Worm (Caenorhabditis elegans): ENCODE measurements around the gene srh-95.

The srh-95 gene

ce11 chrV:16229439-16229838 lies 17.2 kb upstream of the srh-95 start:
- no peak for TF ChIP-seq unc-62 (GFP tag; optimal IDR thresholded peaks at IDR 0.05)

ce11 chrV:16229896-16230295 lies 16.8 kb upstream of the srh-95 start, which contains the start of the genes F21H7.2 and F21H7.12:
F21H7.2 (minus strand) TSS chrV:16229996.
F21H7.12 (plus strand) TSS chrV:16230165.
- no peak for TF ChIP-seq unc-62 (GFP tag; optimal IDR thresholded peaks at IDR 0.05)

- TF ChIP-seq unc-62 (GFP tag; optimal IDR thresholded peaks at IDR 0.05) = no peak
These were observed 14.5 kb upstream of the srh-95 start, which contains the start of gene gst-22 for ce11 chrV:16232180-16232579. gst-22 (minus strand) TSS chrV:16232282.

ce11 chrV:16233624-16234023 lies 13.1 kb upstream of the srh-95 start, which contains the start of gene clec-233:
clec-233 (plus strand) TSS chrV:16233924.
- TF ChIP-seq unc-62 (GFP tag; optimal IDR thresholded peaks at IDR 0.05) = no peak

ce11 chrV:16235135-16235534 lies 11.5 kb upstream of the srh-95 start, which contains the start of gene F21H7.3:
F21H7.3 (minus strand) TSS chrV:16235235.
- no peak for TF ChIP-seq unc-62 (GFP tag; optimal IDR thresholded peaks at IDR 0.05)

ce11 chrV:16235647-16236046 lies 11.0 kb upstream of the srh-95 start, which contains the start of gene srh-98:
srh-98 (minus strand) TSS chrV:16235747.
- TF ChIP-seq unc-62 (GFP tag; optimal IDR thresholded peaks at IDR 0.05) = no peak

- no peak for TF ChIP-seq unc-62 (GFP tag; optimal IDR thresholded peaks at IDR 0.05)
These were observed 9.5 kb upstream of the srh-95 start, which contains the start of gene F21H7.5 for ce11 chrV:16237223-16237622. F21H7.5 (plus strand) TSS chrV:16237523.

ce11 chrV:16244078-16244477 lies 2.6 kb upstream of the srh-95 start, which contains the start of gene srh-104:
srh-104 (minus strand) TSS chrV:16244178.
- TF ChIP-seq unc-62 (GFP tag; optimal IDR thresholded peaks at IDR 0.05) = no peak

- no peak for TF ChIP-seq unc-62 (GFP tag; optimal IDR thresholded peaks at IDR 0.05)
These were observed 2.4 kb downstream of the srh-95 start for ce11 chrV:16249105-16249504.

ce11 chrV:16253687-16254086 lies 7.0 kb downstream of the srh-95 start, which contains the start of gene gcy-20:
gcy-20 (minus strand) TSS chrV:16253787.
- no peak for TF ChIP-seq unc-62 (GFP tag; optimal IDR thresholded peaks at IDR 0.05)

ce11 chrV:16256395-16256794 lies 9.7 kb downstream of the srh-95 start, which contains the start of gene bgnt-1.3:
bgnt-1.3 (minus strand) TSS chrV:16256495.
- no peak for TF ChIP-seq unc-62 (GFP tag; optimal IDR thresholded peaks at IDR 0.05)

- TF ChIP-seq unc-62 (GFP tag; optimal IDR thresholded peaks at IDR 0.05) = no peak
These were observed 11.5 kb downstream of the srh-95 start, which contains the start of gene nhr-218 for ce11 chrV:16258142-16258541. nhr-218 (plus strand) TSS chrV:16258442.

- no peak for TF ChIP-seq unc-62 (GFP tag; optimal IDR thresholded peaks at IDR 0.05)
These were observed 13.0 kb downstream of the srh-95 start, which contains the start of gene nhr-127 for ce11 chrV:16259684-16260083. nhr-127 (plus strand) TSS chrV:16259984.

- no peak for TF ChIP-seq unc-62 (GFP tag; optimal IDR thresholded peaks at IDR 0.05)
These were observed 19.8 kb downstream of the srh-95 start, which contains the start of gene T13F3.4 for ce11 chrV:16266514-16266913. T13F3.4 (minus strand) TSS chrV:16266614.

- TF ChIP-seq unc-62 (GFP tag; optimal IDR thresholded peaks at IDR 0.05) = no peak
These were observed 22.9 kb downstream of the srh-95 start, which contains the start of the genes fbxa-2 and T13F3.8 for ce11 chrV:16269556-16269955. fbxa-2 (minus strand) TSS chrV:16269656. T13F3.8 (plus strand) TSS chrV:16269800.

ce11 chrV:16271121-16271520 lies 24.4 kb downstream of the srh-95 start, which contains the start of gene T13F3.6:
T13F3.6 (minus strand) TSS chrV:16271221.
- TF ChIP-seq unc-62 (GFP tag; optimal IDR thresholded peaks at IDR 0.05) = no peak

- TF ChIP-seq unc-62 (GFP tag; optimal IDR thresholded peaks at IDR 0.05) = no peak
These were observed 28.7 kb downstream of the srh-95 start, which contains the start of gene pacl-1 for ce11 chrV:16275347-16275746. pacl-1 (minus strand) TSS chrV:16275447.

Data from whole organism, dauer.